Worm (Caenorhabditis elegans): ENCODE measurements around the gene aly-1.

The aly-1 gene

ce11 chrIV:9098942-9099341 lies 9.8 kb upstream of the aly-1 start, which contains the start of gene gldi-10:
Gene gldi-10 (plus strand): TSS chrIV:9099242.
- no peak for TF ChIP-seq lsy-12 (tag; optimal IDR thresholded peaks at IDR 0.05)
- TF ChIP-seq elt-2 (tag; optimal IDR thresholded peaks at IDR 0.05), result no peak
- no peak for TF ChIP-seq hmg-11 (tag; optimal IDR thresholded peaks at IDR 0.05)
- TF ChIP-seq nhr-237 (tag; optimal IDR thresholded peaks at IDR 0.05), result no peak
- no peak for TF ChIP-seq aly-2 (tag; optimal IDR thresholded peaks at IDR 0.05)
- TF ChIP-seq ceh-82 (tag; optimal IDR thresholded peaks at IDR 0.05), result no peak
- no peak for TF ChIP-seq eor-1 (tag; optimal IDR thresholded peaks at IDR 0.05)
- no peak for TF ChIP-seq jun-1 (tag; optimal IDR thresholded peaks at IDR 0.05)
- no peak for TF ChIP-seq skn-1 (tag; optimal IDR thresholded peaks at IDR 0.05)
- TF ChIP-seq ztf-11 (tag; optimal IDR thresholded peaks at IDR 0.05), result no peak
- TF ChIP-seq nhr-77 (tag; optimal IDR thresholded peaks at IDR 0.05), result no peak
- TF ChIP-seq elt-1 (tag; optimal IDR thresholded peaks at IDR 0.05), result no peak
- TF ChIP-seq fkh-10 (GFP tag; optimal IDR thresholded peaks at IDR 0.05), result no peak
- TF ChIP-seq egl-5 (tag; optimal IDR thresholded peaks at IDR 0.05), result no peak

- TF ChIP-seq mdl-1 (tag; optimal IDR thresholded peaks at IDR 0.05) (no peak), eor-1 (tag; optimal IDR thresholded peaks at IDR 0.05) (no peak), fos-1 (tag; optimal IDR thresholded peaks at IDR 0.05) (no peak), skn-1 (tag; optimal IDR thresholded peaks at IDR 0.05) (no peak), daf-12 (tag; optimal IDR thresholded peaks at IDR 0.05) (no peak), ceh-82 (tag; optimal IDR thresholded peaks at IDR 0.05) (no peak), ceh-9 (tag; optimal IDR thresholded peaks at IDR 0.05) (no peak), nhr-25 (tag; optimal IDR thresholded peaks at IDR 0.05) (no peak), zag-1 (tag; optimal IDR thresholded peaks at IDR 0.05) (no peak), ZK546.5 (tag; optimal IDR thresholded peaks at IDR 0.05) (no peak), egl-5 (tag; optimal IDR thresholded peaks at IDR 0.05) (no peak), sea-2 (GFP tag; optimal IDR thresholded peaks at IDR 0.05) (no peak)
Measured at ce11 chrIV:9100835-9101234, 7.9 kb upstream of the aly-1 start.

DNA sequence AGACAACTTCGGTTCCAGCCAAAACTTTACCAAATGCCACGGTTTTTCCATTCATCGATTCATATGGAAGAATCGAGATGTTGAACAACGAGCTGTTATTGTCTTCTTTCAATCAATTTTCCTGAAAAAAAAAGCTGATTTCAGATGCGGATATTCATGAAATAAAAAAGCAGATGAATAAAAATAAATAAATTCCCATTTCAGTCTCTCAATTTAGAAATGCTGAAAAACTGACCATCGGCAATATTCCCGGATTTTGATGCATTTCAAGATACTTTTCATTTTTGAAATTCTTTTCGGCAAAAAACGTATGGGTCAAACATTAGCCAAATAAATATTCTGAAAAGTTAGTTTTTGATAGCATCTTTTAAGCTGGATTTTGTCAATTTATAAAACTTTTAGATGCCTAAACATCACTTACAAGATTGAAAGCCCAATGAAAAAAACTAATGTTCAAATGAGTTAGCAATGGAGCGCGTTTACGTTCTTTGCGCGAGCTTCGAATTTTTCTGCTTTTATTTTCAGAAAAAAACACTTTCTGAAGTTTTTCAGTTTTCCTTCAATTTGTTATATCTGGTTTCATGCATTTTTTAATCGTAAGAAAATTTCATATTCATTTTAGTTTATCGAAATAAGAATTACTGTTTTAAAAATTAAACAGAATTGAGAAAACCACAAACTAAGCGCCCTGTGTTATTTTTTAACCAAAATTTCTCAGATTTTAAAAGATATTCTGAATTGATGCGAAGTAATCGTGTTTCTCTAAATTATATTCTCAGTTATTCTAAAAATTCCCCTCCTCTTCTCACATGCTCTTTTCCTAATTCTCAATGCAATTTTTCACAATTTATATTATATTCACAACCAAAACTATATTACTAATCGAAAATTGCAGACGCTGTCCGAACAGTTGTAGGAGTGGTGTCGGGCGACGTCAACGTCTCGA lies 4.4 kb upstream of the aly-1 start, which contains the start of the genes C01F6.14 and fem-3:
C01F6.14 (minus strand) TSS at position 51 of the 946 bp plus-strand sequence.
fem-3 (plus strand) TSS at position 896 of the 946 bp plus-strand sequence.
- TF ChIP-seq snpc-4 (tag; optimal IDR thresholded peaks at IDR 0.05) (no peak), egl-5 (tag; optimal IDR thresholded peaks at IDR 0.05) (peak; percentile 72), nfya-1 (tag; optimal IDR thresholded peaks at IDR 0.05; ENCODE audit: insufficient read depth) (peak; percentile 36), pha-4 (tag; optimal IDR thresholded peaks at IDR 0.05) (peak; percentile 39), lin-15B (tag; optimal IDR thresholded peaks at IDR 0.05) (peak; percentile 46), eor-1 (tag; optimal IDR thresholded peaks at IDR 0.05) (no peak)

ce11 chrIV:9107464-9107863 lies 1.3 kb upstream of the aly-1 start:
- TF ChIP-seq nhr-76 (tag; optimal IDR thresholded peaks at IDR 0.05) (no peak), lin-39 (tag; optimal IDR thresholded peaks at IDR 0.05) (peak; percentile 71), ceh-28 (tag; optimal IDR thresholded peaks at IDR 0.05) (peak; percentile 50), nhr-12 (tag; optimal IDR thresholded peaks at IDR 0.05) (no peak), nhr-25 (tag; optimal IDR thresholded peaks at IDR 0.05) (peak; percentile 49), egl-5 (tag; optimal IDR thresholded peaks at IDR 0.05) (peak; percentile 93), unc-62 (GFP tag; optimal IDR thresholded peaks at IDR 0.05) (no peak), R02D3.7 (tag; optimal IDR thresholded peaks at IDR 0.05) (no peak), nhr-23 (tag; optimal IDR thresholded peaks at IDR 0.05) (peak; percentile 14), lin-15B (tag; optimal IDR thresholded peaks at IDR 0.05) (peak; percentile 69), elt-2 (tag; optimal IDR thresholded peaks at IDR 0.05) (peak; percentile 15), hmg-11 (tag; optimal IDR thresholded peaks at IDR 0.05) (peak; percentile 68), nfya-1 (tag; optimal IDR thresholded peaks at IDR 0.05; ENCODE audit: insufficient read depth) (peak; percentile 58), elt-1 (tag; optimal IDR thresholded peaks at IDR 0.05) (no peak), ceh-9 (tag; optimal IDR thresholded peaks at IDR 0.05) (no peak), unc-39 (tag; optimal IDR thresholded peaks at IDR 0.05) (no peak), pha-4 (tag; optimal IDR thresholded peaks at IDR 0.05) (peak; percentile 85), snpc-4 (tag; optimal IDR thresholded peaks at IDR 0.05) (peak; percentile 27)
